In genomic region chr3R:11758160-11758506, dm6 we compare ENCODE assay signal across 4 fruit fly cellular contexts.
TF ChIP-seq lines count a peak whose summit lies in the region.

No protein-coding gene starts in this region.

- TF ChIP-seq CTCF in whole organism, embryonic (GFP tag; optimal IDR thresholded peaks at IDR 0.05; lab: Kevin White, UChicago): no peak

TF ChIP-seq in whole organism, adult, 20 proteins besides CTCF, POLR2A, EP300 and RAD21:
- TF ChIP-seq cnc (optimal IDR thresholded peaks at IDR 0.05; lab: Kevin White, UChicago) (no peak), Mnt (GFP tag; optimal IDR thresholded peaks at IDR 0.05; lab: Kevin White, UChicago) (peak; percentile 60), cic (GFP tag; optimal IDR thresholded peaks at IDR 0.05; lab: Kevin White, UChicago) (peak; percentile 12)

TF ChIP-seq in whole organism, embryonic, 481 proteins besides CTCF, POLR2A, EP300 and RAD21:
- TF ChIP-seq CG5953 (GFP tag; IDR thresholded peaks at IDR 0.05; lab: Robert Waterston, UW) (no peak), Pdp1 (GFP tag; optimal IDR thresholded peaks at IDR 0.05; lab: Kevin White, UChicago) (peak in 1 of 2 experiments; percentile 60), CG34376 (GFP tag; optimal IDR thresholded peaks at IDR 0.05; lab: Kevin White, UChicago) (peak; percentile 35), exex (tag; optimal IDR thresholded peaks at IDR 0.05; lab: Kevin White, UChicago) (peak; percentile 50), CG13624 (GFP tag; optimal IDR thresholded peaks at IDR 0.05; lab: Kevin White, UChicago) (peak; percentile 5), sug (tag; optimal IDR thresholded peaks at IDR 0.05; lab: Kevin White, UChicago) (peak; percentile 66), shn (GFP tag; optimal IDR thresholded peaks at IDR 0.05; lab: Kevin White, UChicago) (no peak), vnd (GFP tag; IDR thresholded peaks at IDR 0.05; lab: Robert Waterston, UW; ENCODE audit: partially characterized antibody) (no peak), ftz-f1 (GFP tag; optimal IDR thresholded peaks at IDR 0.05; lab: Kevin White, UChicago) (peak; percentile 11), ind (GFP tag; optimal IDR thresholded peaks at IDR 0.05; lab: Kevin White, UChicago) (no peak), CG3163 (GFP tag; optimal IDR thresholded peaks at IDR 0.05; lab: Kevin White, UChicago) (peak; percentile 10), Nf-YA (GFP tag; IDR thresholded peaks at IDR 0.05; lab: Robert Waterston, UW) (no peak), lilli (GFP tag; optimal IDR thresholded peaks at IDR 0.05; lab: Kevin White, UChicago) (no peak), B-H2 (GFP tag; optimal IDR thresholded peaks at IDR 0.05; lab: Kevin White, UChicago) (no peak), mirr (GFP tag; optimal IDR thresholded peaks at IDR 0.05; lab: Kevin White, UChicago) (peak; percentile 7)

TF ChIP-seq in whole organism, prepupa, 60 proteins besides CTCF, POLR2A, EP300 and RAD21:
- TF ChIP-seq Eip93F (GFP tag; optimal IDR thresholded peaks at IDR 0.05; lab: Kevin White, UChicago) (peak; percentile 33), vri (GFP tag; optimal IDR thresholded peaks at IDR 0.05; lab: Kevin White, UChicago) (peak; percentile 81), CG3919 (GFP tag; optimal IDR thresholded peaks at IDR 0.05; lab: Kevin White, UChicago) (no peak)

TF ChIP-seq in whole organism, wandering third instar larva, 38 proteins besides CTCF, POLR2A, EP300 and RAD21:
- TF ChIP-seq tai (GFP tag; optimal IDR thresholded peaks at IDR 0.05; lab: Kevin White, UChicago) (no peak), N (GFP tag; optimal IDR thresholded peaks at IDR 0.05; lab: Kevin White, UChicago) (no peak), Rel (GFP tag; optimal IDR thresholded peaks at IDR 0.05; lab: Kevin White, UChicago) (peak; percentile 5), Rel (tag; optimal IDR thresholded peaks at IDR 0.05; lab: Kevin White, UChicago) (no peak), Myc (optimal IDR thresholded peaks at IDR 0.05; lab: Kevin White, UChicago) (no peak), foxo (GFP tag; optimal IDR thresholded peaks at IDR 0.05; lab: Kevin White, UChicago) (no peak)
